Fruit fly (Drosophila melanogaster) whole organism, prepupa: ENCODE measurements around the gene Girdin.

Source experiments
- CG8319 ChIP-seq: fragments of 200-800 bp; sonication (Bioruptor generic); optimal IDR thresholded peaks from 3 replicates; lab custom pipeline; 2016; ENCODE audit warnings: missing biosample characterization, missing genetic modification characterization
- OdsH ChIP-seq: fragments of 200-800 bp; sonication (Bioruptor generic); optimal IDR thresholded peaks from 3 replicates; lab custom pipeline; 2016; ENCODE audit warnings: missing biosample characterization, missing genetic modification characterization
- Smox ChIP-seq: fragments of 200-800 bp; sonication (Bioruptor generic); optimal IDR thresholded peaks from 3 replicates; lab custom pipeline; 2016; ENCODE audit warnings: missing biosample characterization, missing genetic modification characterization
- Sox15 ChIP-seq: fragments of 200-800 bp; sonication (Bioruptor generic); optimal IDR thresholded peaks from 3 replicates; lab custom pipeline; 2016; ENCODE audit warnings: missing biosample characterization, missing genetic modification characterization

dm6 chr3L:3165399-3165798, 13.3 kb upstream of the Girdin start:
- TF ChIP-seq CG8319 (GFP tag; lab: Kevin White, UChicago) (no peak), OdsH (no peak), Smox (GFP tag; lab: Kevin White, UChicago) (no peak), Sox15 (no peak)
